Fruit fly (Drosophila melanogaster): ENCODE measurements around the gene Cdep.

Cdep gene

dm6 chr3R:4974514-4975314 lies 64.4 kb downstream of the Cdep start (continued):
- TF ChIP-seq CG9727 (GFP tag; optimal IDR thresholded peaks at IDR 0.05): peak; percentile 56
- TF ChIP-seq sim (GFP tag; IDR thresholded peaks at IDR 0.05): no peak
- no peak for TF ChIP-seq Hey (tag; optimal IDR thresholded peaks at IDR 0.05)
- no peak for TF ChIP-seq Gug (GFP tag; IDR thresholded peaks at IDR 0.05)
- no peak for TF ChIP-seq Bgb (GFP tag; IDR thresholded peaks at IDR 0.05; ENCODE audit: partially characterized antibody)
- TF ChIP-seq CG12236 (GFP tag; optimal IDR thresholded peaks at IDR 0.05): no peak
- TF ChIP-seq CG8089 (GFP tag; optimal IDR thresholded peaks at IDR 0.05): no peak

- TF ChIP-seq CG17385 (GFP tag; optimal IDR thresholded peaks at IDR 0.05) (peak; percentile 45), Deaf1 (tag; optimal IDR thresholded peaks at IDR 0.05) (peak; percentile 7), CG13894 (tag; optimal IDR thresholded peaks at IDR 0.05) (peak; percentile 88), CG6813 (GFP tag; optimal IDR thresholded peaks at IDR 0.05) (peak; percentile 53), Nf-YB (GFP tag; optimal IDR thresholded peaks at IDR 0.05) (peak; percentile 30), CG6689 (GFP tag; IDR thresholded peaks at IDR 0.05) (0 out of 2 replicates have a peak, but pooled peaks have one; percentile 13), nerfin-1 (tag; optimal IDR thresholded peaks at IDR 0.05) (peak; percentile 4), insv (GFP tag; optimal IDR thresholded peaks at IDR 0.05) (no peak), gem (tag; optimal IDR thresholded peaks at IDR 0.05) (peak; percentile 22), D (optimal IDR thresholded peaks at IDR 0.05) (no peak), D (GFP tag; optimal IDR thresholded peaks at IDR 0.05) (peak; percentile 46), crol (GFP tag; IDR thresholded peaks at IDR 0.05) (peak; percentile 25; the same call in 1 of the 2 replicates), HmgZ (tag; optimal IDR thresholded peaks at IDR 0.05) (peak; percentile 13), Med (GFP tag) (peak; percentile 84), hbn (GFP tag; IDR thresholded peaks at IDR 0.05; ENCODE audit: partially characterized antibody) (no peak), CG5180 (GFP tag; optimal IDR thresholded peaks at IDR 0.05) (peak; percentile 26), CG18599 (GFP tag; optimal IDR thresholded peaks at IDR 0.05) (peak; percentile 7), CG1647 (GFP tag; optimal IDR thresholded peaks at IDR 0.05) (no peak), twi (tag; optimal IDR thresholded peaks at IDR 0.05) (peak; percentile 25), CG14050 (GFP tag; IDR thresholded peaks at IDR 0.05) (peak; percentile 21; the same call in 1 of the 3 replicates), ATbp (GFP tag; optimal IDR thresholded peaks at IDR 0.05) (peak; percentile 80), tgo (GFP tag; IDR thresholded peaks at IDR 0.05) (peak; percentile 22; the same call in 1 of the 3 replicates), PHDP (tag; optimal IDR thresholded peaks at IDR 0.05) (peak; percentile 16), MTF-1 (GFP tag; optimal IDR thresholded peaks at IDR 0.05; ENCODE audit: borderline replicate concordance) (peak; percentile 78), CG17568 (GFP tag; optimal IDR thresholded peaks at IDR 0.05) (peak; percentile 40), CG14860 (GFP tag; IDR thresholded peaks at IDR 0.05; ENCODE audit: partially characterized antibody) (no peak), Vsx1 (GFP tag; optimal IDR thresholded peaks at IDR 0.05) (peak; percentile 57), fd64A (GFP tag; optimal IDR thresholded peaks at IDR 0.05) (peak; percentile 66), CG9932 (GFP tag; IDR thresholded peaks at IDR 0.05) (0 out of 2 replicates have a peak, but pooled peaks have one; percentile 22), Hmr (GFP tag; optimal IDR thresholded peaks at IDR 0.05) (peak; percentile 24), Blimp-1 (GFP tag; optimal IDR thresholded peaks at IDR 0.05) (peak; percentile 21), CG15269 (tag; optimal IDR thresholded peaks at IDR 0.05) (peak; percentile 32), mirr (GFP tag; optimal IDR thresholded peaks at IDR 0.05) (peak; percentile 76), Asciz (GFP tag; optimal IDR thresholded peaks at IDR 0.05) (peak; percentile 68), CG2129 (GFP tag; IDR thresholded peaks at IDR 0.05; ENCODE audit: partially characterized antibody) (no peak), Pdp1 (GFP tag; optimal IDR thresholded peaks at IDR 0.05) (peak in 1 of 2 experiments; percentile 27), CG11456 (GFP tag; IDR thresholded peaks at IDR 0.05) (0 out of 3 replicates have a peak, but pooled peaks have one; percentile 19), tap (tag; optimal IDR thresholded peaks at IDR 0.05) (no peak)
Measured at dm6 chr3R:4975315-4975777, 65.0 kb downstream of the Cdep start.
